Worm (Caenorhabditis elegans) whole organism, L4 larva: ENCODE measurements around the gene rbm-34.

Experiments used
- D1046.2 ChIP-seq: fragments of 200-800 bp; sonication (Bioruptor generic); IDR thresholded peaks from 2 replicates; pipeline ENCODE4 v1.3.6; 2022; ENCODE audit warnings: missing genetic modification characterization, missing compliant biosample characterization
- F10B5.3 ChIP-seq: sonication (generic microtip); optimal IDR thresholded peaks from 2 replicates; lab custom pipeline; 2016; ENCODE audit warnings: mild to moderate bottlenecking, missing genetic modification characterization, missing compliant biosample characterization
- F26F4.8 ChIP-seq: fragments of 200-800 bp; sonication (Bioruptor generic); conservative IDR thresholded peaks from 2 replicates; pipeline ENCODE4 v1.3.6; 2022; ENCODE audit warnings: missing genetic modification characterization, missing compliant biosample characterization
- F44E2.7 ChIP-seq: fragments of 200-800 bp; sonication (Bioruptor generic); IDR thresholded peaks from 2 replicates; pipeline ENCODE4 v2.1.2; 2022; ENCODE audit warnings: missing genetic modification characterization, missing compliant biosample characterization
- R02D3.7 ChIP-seq: fragments of 150-350 bp; sonication (generic microtip); optimal IDR thresholded peaks from 3 replicates; lab custom pipeline; 2014; ENCODE audit warnings: missing biosample characterization, missing genetic modification characterization
- T26A8.4 ChIP-seq: fragments of 200-800 bp; sonication (Bioruptor generic); IDR thresholded peaks from 2 replicates; pipeline ENCODE4 v1.3.6; 2022; ENCODE audit warnings: missing genetic modification characterization, missing compliant biosample characterization
- aly-2 ChIP-seq: sonication (generic microtip); optimal IDR thresholded peaks from 2 replicates; lab custom pipeline; 2018; ENCODE audit warnings: missing biosample characterization, missing genetic modification characterization
- ama-1 ChIP-seq: fragments of 150-350 bp; optimal IDR thresholded peaks from 2 replicates; lab custom pipeline; 2014; ENCODE audit warnings: inconsistent platforms, mixed read lengths
- arid-1 ChIP-seq: fragments of 200-800 bp; sonication (Bioruptor generic); conservative IDR thresholded peaks from 2 replicates; pipeline ENCODE4 v1.3.6; 2022; ENCODE audit warnings: missing genetic modification reagents, missing genetic modification characterization, missing compliant biosample characterization
- ceh-28 ChIP-seq: fragments of 150-350 bp; optimal IDR thresholded peaks from 2 replicates; lab custom pipeline; 2014; ENCODE audit warnings: missing biosample characterization, missing genetic modification reagents, missing genetic modification characterization
- ceh-32 ChIP-seq: sonication (generic microtip); optimal IDR thresholded peaks from 2 replicates; lab custom pipeline; 2016; ENCODE audit warnings: mild to moderate bottlenecking, missing genetic modification characterization, missing compliant biosample characterization; ENCODE audit not compliant: poor library complexity
- ceh-82 ChIP-seq: sonication (generic microtip); optimal IDR thresholded peaks from 2 replicates; lab custom pipeline; 2017; ENCODE audit warnings: missing biosample characterization, missing genetic modification characterization
- ces-1 ChIP-seq: fragments of 150-350 bp; sonication (generic microtip); optimal IDR thresholded peaks from 4 replicates; lab custom pipeline; 2014; ENCODE audit warnings: missing biosample characterization, missing genetic modification reagents, missing genetic modification characterization
- cey-2 ChIP-seq: sonication (generic microtip); optimal IDR thresholded peaks from 3 replicates; lab custom pipeline; 2017; ENCODE audit warnings: missing genetic modification characterization, mild to moderate bottlenecking, missing compliant biosample characterization, antibody characterized with exemption, borderline replicate concordance; ENCODE audit not compliant: insufficient read depth
- dmd-9 ChIP-seq: fragments of 200-800 bp; sonication (Bioruptor generic); IDR thresholded peaks from 2 replicates; pipeline ENCODE4 v1.3.6; 2022; ENCODE audit warnings: missing genetic modification reagents, missing genetic modification characterization, missing compliant biosample characterization
- egl-27 ChIP-seq: sonication (generic microtip); optimal IDR thresholded peaks from 3 replicates; lab custom pipeline; 2017; ENCODE audit warnings: missing biosample characterization, missing genetic modification reagents, missing genetic modification characterization
- fos-1 ChIP-seq: fragments of 150-350 bp; optimal IDR thresholded peaks from 2 replicates; lab custom pipeline; 2014; ENCODE audit warnings: missing biosample characterization, missing genetic modification characterization
- lim-7 ChIP-seq: fragments of 200-800 bp; sonication (Bioruptor generic); IDR thresholded peaks from 2 replicates; pipeline ENCODE4 v1.3.6; 2022; ENCODE audit warnings: missing genetic modification characterization, missing compliant biosample characterization
- lin-29 ChIP-seq: fragments of 200-800 bp; sonication (Bioruptor generic); IDR thresholded peaks from 2 replicates; pipeline ENCODE4 v1.3.6; 2022; ENCODE audit warnings: missing genetic modification reagents, missing genetic modification characterization, missing compliant biosample characterization
- lin-39 ChIP-seq: fragments of 150-350 bp; optimal IDR thresholded peaks from 2 replicates; lab custom pipeline; 2014; ENCODE audit warnings: missing biosample characterization, missing genetic modification reagents, missing genetic modification characterization
- lir-3 ChIP-seq: sonication (generic microtip); optimal IDR thresholded peaks from 2 replicates; lab custom pipeline; 2016; ENCODE audit warnings: mild to moderate bottlenecking, missing genetic modification characterization, missing compliant biosample characterization
- lsy-2 ChIP-seq, 2 experiments: fragments of 150-350 bp in 1 of 2; sonication (generic microtip) in 1 of 2; optimal IDR thresholded peaks; 2 replicates each; lab custom pipeline; 2014 to 2017; ENCODE audit warnings: missing biosample characterization in 2 of 2, missing genetic modification characterization in 2 of 2
- mdl-1 ChIP-seq, 2 experiments: fragments of 150-350 bp in 1 of 2; sonication (generic microtip) in 1 of 2; optimal IDR thresholded peaks; 2 replicates each; lab custom pipeline; 2014 to 2017; ENCODE audit warnings: missing biosample characterization in 2 of 2, missing genetic modification characterization in 2 of 2
- mep-1 ChIP-seq: fragments of 150-350 bp; sonication (generic microtip); optimal IDR thresholded peaks from 3 replicates; lab custom pipeline; 2014; ENCODE audit warnings: missing biosample characterization, missing genetic modification characterization
- mes-2 ChIP-seq: sonication (generic microtip); optimal IDR thresholded peaks from 2 replicates; lab custom pipeline; 2016; ENCODE audit warnings: missing genotype, mild to moderate bottlenecking, missing genetic modification characterization, missing compliant biosample characterization; ENCODE audit not compliant: poor library complexity, severe bottlenecking
- mxl-2 ChIP-seq: fragments of 200-800 bp; sonication (Bioruptor generic); conservative IDR thresholded peaks from 2 replicates; pipeline ENCODE4 v1.3.6; 2022; ENCODE audit warnings: missing genetic modification reagents, missing genetic modification characterization, missing compliant biosample characterization
- mxl-3 ChIP-seq: fragments of 200-800 bp; sonication (Bioruptor generic); optimal IDR thresholded peaks from 2 replicates; lab custom pipeline; 2018; ENCODE audit warnings: mild to moderate bottlenecking, missing genetic modification characterization, missing compliant biosample characterization
- nhr-11 ChIP-seq: fragments of 150-350 bp; optimal IDR thresholded peaks from 2 replicates; lab custom pipeline; 2014; ENCODE audit warnings: missing biosample characterization, missing genetic modification characterization
- nhr-25 ChIP-seq: sonication (generic microtip); optimal IDR thresholded peaks from 2 replicates; lab custom pipeline; 2017; ENCODE audit warnings: missing genetic modification characterization, mild to moderate bottlenecking, missing compliant biosample characterization, antibody characterized with exemption, moderate library complexity, borderline replicate concordance; ENCODE audit not compliant: insufficient read depth
- php-3 ChIP-seq: fragments of 200-800 bp; sonication (Bioruptor generic); IDR thresholded peaks from 2 replicates; pipeline ENCODE4 v1.3.6; 2022; ENCODE audit warnings: missing genetic modification reagents, missing genetic modification characterization, missing compliant biosample characterization
- pqm-1 ChIP-seq: sonication (generic microtip); optimal IDR thresholded peaks from 2 replicates; lab custom pipeline; 2017; ENCODE audit warnings: missing biosample characterization, missing genetic modification characterization
- sdz-12 ChIP-seq: fragments of 200-800 bp; sonication (Bioruptor generic); optimal IDR thresholded peaks from 2 replicates; lab custom pipeline; 2018; ENCODE audit warnings: mild to moderate bottlenecking, missing genetic modification characterization, missing compliant biosample characterization
- set-16 ChIP-seq: fragments of 200-800 bp; sonication (Bioruptor generic); IDR thresholded peaks from 2 replicates; pipeline ENCODE4 v1.3.6; 2022; ENCODE audit warnings: missing genetic modification reagents, missing genetic modification characterization, missing compliant biosample characterization
- skn-1 ChIP-seq: fragments of 150-350 bp; optimal IDR thresholded peaks from 2 replicates; lab custom pipeline; 2014; ENCODE audit warnings: missing biosample characterization, missing genetic modification characterization
- snpc-4 ChIP-seq: fragments of 150-350 bp; optimal IDR thresholded peaks from 2 replicates; lab custom pipeline; 2014; ENCODE audit warnings: missing biosample characterization, missing genetic modification characterization
- tag-97 ChIP-seq: fragments of 200-800 bp; sonication (Bioruptor generic); IDR thresholded peaks from 2 replicates; pipeline ENCODE4 v1.3.6; 2022; ENCODE audit warnings: missing genetic modification characterization, missing compliant biosample characterization
- unc-39 ChIP-seq: sonication (generic microtip); optimal IDR thresholded peaks from 2 replicates; lab custom pipeline; 2017; ENCODE audit warnings: missing biosample characterization, missing genetic modification characterization
- unc-62 ChIP-seq, 3 experiments: fragments of 150-350 bp in 1 of 3; sonication (generic microtip); optimal IDR thresholded peaks in 2 of 3; peaks in 1 of 3; 1 replicate in 1 of 3; 2 replicates in 2 of 3; lab custom pipeline; 2014 to 2017; ENCODE audit warnings: missing biosample characterization in 3 of 3, missing genetic modification characterization in 3 of 3, missing genetic modification reagents in 3 of 3, missing genotype in 1 of 3
- zag-1 ChIP-seq: fragments of 150-350 bp; optimal IDR thresholded peaks from 2 replicates; lab custom pipeline; 2014; ENCODE audit warnings: missing biosample characterization, missing genetic modification characterization
- zip-11 ChIP-seq: fragments of 200-800 bp; sonication (Bioruptor generic); IDR thresholded peaks from 2 replicates; pipeline ENCODE4 v1.3.6; 2022; ENCODE audit warnings: missing genetic modification characterization, missing compliant biosample characterization
- ztf-7 ChIP-seq: fragments of 150-350 bp; optimal IDR thresholded peaks from 2 replicates; lab custom pipeline; 2014; ENCODE audit warnings: missing biosample characterization, missing genetic modification characterization

The rbm-34 gene

DNA sequence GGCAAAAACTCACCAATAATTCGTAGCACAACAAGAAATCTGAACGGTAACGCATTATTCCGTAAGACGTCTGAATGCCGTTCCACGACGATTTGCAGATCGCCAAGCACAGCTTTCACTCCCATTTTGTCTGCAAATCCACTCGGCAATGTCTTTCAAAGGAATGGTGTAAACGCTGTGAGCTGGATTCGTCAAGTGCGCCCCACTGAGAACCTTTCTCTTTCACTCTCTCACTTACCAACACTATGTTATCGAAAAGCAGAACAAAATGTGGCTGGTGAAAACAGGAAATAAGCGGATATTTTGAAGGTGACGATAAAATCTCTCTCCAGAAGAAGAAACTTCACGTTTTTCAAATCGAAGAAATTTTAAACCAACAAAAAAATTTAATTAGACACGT, 3.7 kb downstream of the rbm-34 start (continued):
- no peak for TF ChIP-seq cey-2 (tag; lab: Kevin White, UChicago)
- no peak for TF ChIP-seq ceh-28
- TF ChIP-seq lir-3 (tag; lab: Kevin White, UChicago): no peak
- TF ChIP-seq snpc-4: no peak
- TF ChIP-seq mep-1: peak; percentile 51
- no peak for TF ChIP-seq F26F4.8 (GFP tag; lab: Robert Waterston, UW)
- TF ChIP-seq ces-1 (GFP tag; lab: Kevin White, UChicago): no peak
- TF ChIP-seq nhr-25 (tag; lab: Kevin White, UChicago): no peak
- TF ChIP-seq lim-7 (GFP tag; lab: Robert Waterston, UW): no peak
- no peak for TF ChIP-seq R02D3.7
- TF ChIP-seq D1046.2 (GFP tag; lab: Robert Waterston, UW): no peak
- TF ChIP-seq set-16 (GFP tag; lab: Robert Waterston, UW): no peak
- no peak for TF ChIP-seq zip-11
- no peak for TF ChIP-seq egl-27 (tag; lab: Kevin White, UChicago)
- TF ChIP-seq T26A8.4: no peak
- no peak for TF ChIP-seq nhr-11 (tag; lab: Kevin White, UChicago)
- TF ChIP-seq unc-39 (tag; lab: Kevin White, UChicago): no peak
- TF ChIP-seq pqm-1 (tag; lab: Kevin White, UChicago): no peak
- no peak for TF ChIP-seq lin-29
- TF ChIP-seq aly-2 (tag; lab: Kevin White, UChicago): no peak
- TF ChIP-seq lin-39: no peak
- peak; percentile 49 for TF ChIP-seq mxl-3 (GFP tag; lab: Kevin White, UChicago)

DNA sequence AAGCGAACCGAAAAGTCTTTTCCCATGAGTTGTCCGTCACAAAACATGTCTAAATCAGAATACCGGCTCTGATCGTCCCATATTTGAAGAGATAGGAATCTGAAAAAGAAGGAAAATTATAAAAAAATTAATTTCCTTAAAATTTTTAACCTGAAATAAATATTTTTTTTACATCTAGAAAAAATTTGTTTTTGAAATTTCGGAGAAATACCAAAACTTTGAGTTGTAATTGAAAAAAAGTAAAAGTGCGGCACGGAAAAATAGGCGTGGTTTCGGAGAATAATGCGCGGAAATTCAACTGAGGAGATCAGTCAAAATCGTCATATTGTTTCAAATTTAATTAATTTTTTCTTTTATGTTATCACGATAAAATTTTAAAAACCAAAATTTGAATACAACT, 4.3 kb downstream of the rbm-34 start, which contains the start of gene F11A10.6:
TSS of gene F11A10.6 (minus strand) at position 101 of the 400 bp plus-strand sequence.
- TF ChIP-seq unc-62 (GFP tag; optimal IDR thresholded peaks at IDR 0.05 in 1 of 2; lab: Kevin White, UChicago) (peak in 1 of 2 experiments; percentile 38), unc-62 (tag; optimal IDR thresholded peaks at IDR 0.05; lab: Kevin White, UChicago) (no peak), mdl-1 (tag; optimal IDR thresholded peaks at IDR 0.05; lab: Kevin White, UChicago) (no peak), mes-2 (tag; lab: Kevin White, UChicago) (no peak), F44E2.7 (GFP tag; lab: Robert Waterston, UW) (no peak), dmd-9 (no peak), fos-1 (tag; lab: Kevin White, UChicago) (no peak)

DNA sequence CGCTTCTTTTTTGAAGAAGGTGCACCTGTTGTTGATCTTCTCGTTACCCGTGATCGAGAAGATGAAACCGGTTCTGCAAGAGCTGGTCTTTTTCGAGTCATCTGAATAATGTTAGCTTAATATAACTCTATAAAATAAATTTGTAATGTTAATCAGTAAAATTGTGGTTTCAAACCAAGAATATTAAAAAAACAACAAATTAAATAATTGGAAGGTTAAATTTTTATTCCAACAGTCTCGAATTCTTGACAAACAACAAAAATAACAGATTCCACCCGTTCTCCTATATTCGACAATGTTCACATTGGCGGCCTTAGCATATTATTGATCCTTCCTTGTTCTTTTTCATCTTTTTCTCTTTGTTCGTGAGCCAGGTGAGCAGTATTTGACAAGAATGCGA, 6.9 kb downstream of the rbm-34 start, which contains the start of gene mig-32:
TSS of gene mig-32 (minus strand) at position 101 of the 400 bp plus-strand sequence.
- no peak for TF ChIP-seq D1046.2 (GFP tag; lab: Robert Waterston, UW)
- TF ChIP-seq mdl-1 (tag; optimal IDR thresholded peaks at IDR 0.05; lab: Kevin White, UChicago): no peak
- no peak for TF ChIP-seq skn-1 (tag; lab: Kevin White, UChicago)
- TF ChIP-seq ceh-82: no peak
- no peak for TF ChIP-seq ama-1 (lab: Kevin White, UChicago)
- TF ChIP-seq zag-1: no peak
- TF ChIP-seq lim-7 (GFP tag; lab: Robert Waterston, UW): no peak
- no peak for TF ChIP-seq set-16 (GFP tag; lab: Robert Waterston, UW)
- TF ChIP-seq arid-1 (GFP tag; lab: Robert Waterston, UW): no peak
- no peak for TF ChIP-seq fos-1 (tag; lab: Kevin White, UChicago)
- no peak for TF ChIP-seq ceh-28
- TF ChIP-seq mep-1: no peak
- TF ChIP-seq php-3 (GFP tag; lab: Robert Waterston, UW): no peak
- TF ChIP-seq unc-62 (GFP tag; optimal IDR thresholded peaks at IDR 0.05 in 1 of 2; lab: Kevin White, UChicago): no peak
- no peak for TF ChIP-seq unc-62 (tag; optimal IDR thresholded peaks at IDR 0.05; lab: Kevin White, UChicago)
- TF ChIP-seq unc-39 (tag; lab: Kevin White, UChicago): no peak
- no peak for TF ChIP-seq tag-97 (GFP tag; lab: Robert Waterston, UW)

DNA sequence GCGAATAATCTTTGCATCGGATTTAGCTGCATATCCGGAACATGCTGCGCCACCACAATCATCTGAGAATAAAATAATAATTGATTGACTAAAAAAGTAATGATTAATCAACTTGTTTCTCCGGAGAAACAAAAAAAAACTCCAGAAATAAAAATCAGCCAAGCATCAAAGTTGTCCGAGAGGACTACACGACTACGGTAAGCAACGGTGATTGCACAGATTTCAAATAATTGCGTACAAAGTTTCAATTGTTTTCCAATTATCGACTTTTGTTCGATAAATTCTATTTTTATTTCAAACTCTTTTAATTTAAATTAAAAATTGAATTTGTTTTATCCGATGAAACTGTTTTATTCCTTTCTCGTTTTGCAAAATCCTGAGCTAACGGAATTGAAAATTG, 8.2 kb downstream of the rbm-34 start, which contains the start of gene cpsf-4:
TSS of gene cpsf-4 (minus strand) at position 62 of the 400 bp plus-strand sequence.
- TF ChIP-seq lsy-2 (tag; optimal IDR thresholded peaks at IDR 0.05; lab: Kevin White, UChicago): peak in 1 of 2 experiments; percentile 91
- no peak for TF ChIP-seq F10B5.3 (tag; lab: Kevin White, UChicago)
- no peak for TF ChIP-seq ztf-7 (tag; lab: Kevin White, UChicago)
- no peak for TF ChIP-seq ceh-32 (tag; lab: Kevin White, UChicago)
- TF ChIP-seq mxl-2 (GFP tag; lab: Robert Waterston, UW): no peak
- no peak for TF ChIP-seq tag-97 (GFP tag; lab: Robert Waterston, UW)
- TF ChIP-seq sdz-12 (GFP tag; lab: Kevin White, UChicago): no peak
- TF ChIP-seq, all 104 proteins: peak for 1
